Worm (Caenorhabditis elegans) whole organism, L2 larva: ENCODE data around the gene Y34B4A.10.

Source experiments
- ZK546.5 ChIP-seq: sonication (generic microtip); optimal IDR thresholded peaks from 2 replicates; lab custom pipeline; 2017; ENCODE audit warnings: missing biosample characterization, missing genetic modification characterization
- ama-1 ChIP-seq: fragments of 150-350 bp; optimal IDR thresholded peaks from 2 replicates; lab custom pipeline; 2018; ENCODE audit warnings: inconsistent platforms
- lin-13 ChIP-seq: fragments of 150-350 bp; optimal IDR thresholded peaks from 2 replicates; lab custom pipeline; 2014; ENCODE audit warnings: missing biosample characterization, missing genetic modification reagents, missing genetic modification characterization
- nhr-11 ChIP-seq: fragments of 150-350 bp; optimal IDR thresholded peaks from 2 replicates; lab custom pipeline; 2014; ENCODE audit warnings: missing biosample characterization, missing genetic modification characterization
- nhr-12 ChIP-seq: fragments of 150-350 bp; optimal IDR thresholded peaks from 2 replicates; lab custom pipeline; 2014; ENCODE audit warnings: missing biosample characterization, missing genetic modification characterization
- nhr-237 ChIP-seq: fragments of 150-350 bp; optimal IDR thresholded peaks from 2 replicates; lab custom pipeline; 2014; ENCODE audit warnings: missing biosample characterization, missing genetic modification characterization
- snpc-4 ChIP-seq: fragments of 150-350 bp; optimal IDR thresholded peaks from 2 replicates; lab custom pipeline; 2014; ENCODE audit warnings: missing biosample characterization, missing genetic modification characterization
- unc-39 ChIP-seq: fragments of 150-350 bp; optimal IDR thresholded peaks from 2 replicates; lab custom pipeline; 2014; ENCODE audit warnings: missing biosample characterization, missing genetic modification characterization
- unc-62 ChIP-seq: fragments of 150-350 bp; optimal IDR thresholded peaks from 2 replicates; lab custom pipeline; 2014; ENCODE audit warnings: missing biosample characterization, missing genetic modification reagents, missing genetic modification characterization

- TF ChIP-seq nhr-237 (no peak), snpc-4 (tag; lab: Kevin White, UChicago) (no peak), unc-39 (tag; lab: Kevin White, UChicago) (no peak), ZK546.5 (tag; lab: Kevin White, UChicago) (no peak), ama-1 (no peak), nhr-11 (tag; lab: Kevin White, UChicago) (no peak), nhr-12 (tag; lab: Kevin White, UChicago) (no peak), unc-62 (GFP tag; lab: Kevin White, UChicago) (no peak), lin-13 (GFP tag; lab: Kevin White, UChicago) (no peak)
Measured at ce11 chrX:5268062-5268461, 18.4 kb downstream of the Y34B4A.10 start.
